Worm (Caenorhabditis elegans): ENCODE measurements around the gene gar-2.

- no peak for TF ChIP-seq mab-9 (GFP tag; IDR thresholded peaks at IDR 0.05)
- no peak for TF ChIP-seq nhr-77 (tag; optimal IDR thresholded peaks at IDR 0.05)
- no peak for TF ChIP-seq nhr-76 (tag; optimal IDR thresholded peaks at IDR 0.05)
- TF ChIP-seq ztf-4 (tag; optimal IDR thresholded peaks at IDR 0.05) = no peak
- no peak for TF ChIP-seq sptf-1 (tag; optimal IDR thresholded peaks at IDR 0.05)
- no peak for TF ChIP-seq skn-1 (tag; optimal IDR thresholded peaks at IDR 0.05)
- TF ChIP-seq elt-3 (tag; optimal IDR thresholded peaks at IDR 0.05) = peak in 1 of 6 experiments; percentile 27
- TF ChIP-seq blmp-1 (tag; optimal IDR thresholded peaks at IDR 0.05) = peak; percentile 94
- no peak for TF ChIP-seq snpc-4 (tag; optimal IDR thresholded peaks at IDR 0.05)
- TF ChIP-seq sox-4 (tag; optimal IDR thresholded peaks at IDR 0.05) = no peak
- no peak for TF ChIP-seq mdl-1 (tag; optimal IDR thresholded peaks at IDR 0.05)
- TF ChIP-seq elt-2 (tag; optimal IDR thresholded peaks at IDR 0.05) = no peak
- no peak for TF ChIP-seq nhr-12 (tag; optimal IDR thresholded peaks at IDR 0.05)
Measured at ce11 chrIII:6364395-6364794, 55.2 kb downstream of the gar-2 start.
